Worm (Caenorhabditis elegans): Measurements from ENCODE around the gene ZK662.6.

DNA sequence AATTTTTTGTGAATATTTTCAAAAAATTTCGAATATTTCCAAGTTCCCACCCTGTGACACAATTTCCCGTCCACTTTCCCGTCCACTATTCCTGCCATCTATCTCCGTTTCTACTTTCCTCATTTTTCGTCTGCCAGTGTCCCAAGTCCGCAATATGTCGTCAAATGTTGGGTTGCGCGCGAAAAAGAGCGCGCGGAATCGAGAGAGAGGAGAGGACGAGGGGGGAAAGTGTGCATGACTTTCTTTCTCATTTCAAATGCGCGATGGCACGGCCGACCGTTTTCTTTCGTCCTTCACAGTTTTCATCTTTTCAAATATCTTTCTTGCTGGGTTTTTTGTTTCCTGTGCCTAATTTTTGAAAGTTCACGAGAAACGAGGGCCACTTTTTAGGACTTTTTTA is 6.6 kb downstream of the ZK662.6 start:
- TF ChIP-seq elt-1 (tag; optimal IDR thresholded peaks at IDR 0.05), result no peak
- TF ChIP-seq nhr-11 (tag; optimal IDR thresholded peaks at IDR 0.05), result no peak
- no peak for TF ChIP-seq ama-1 (optimal IDR thresholded peaks at IDR 0.05)
- TF ChIP-seq snpc-4 (tag; optimal IDR thresholded peaks at IDR 0.05), result peak; percentile 74
- no peak for TF ChIP-seq egl-5 (tag; optimal IDR thresholded peaks at IDR 0.05)
- TF ChIP-seq ceh-82 (tag; optimal IDR thresholded peaks at IDR 0.05), result no peak
- TF ChIP-seq pqm-1 (tag; optimal IDR thresholded peaks at IDR 0.05), result no peak
- TF ChIP-seq R02D3.7 (tag; optimal IDR thresholded peaks at IDR 0.05), result no peak
- no peak for TF ChIP-seq ceh-28 (tag; optimal IDR thresholded peaks at IDR 0.05)
- TF ChIP-seq unc-39 (tag; optimal IDR thresholded peaks at IDR 0.05), result no peak
- no peak for TF ChIP-seq elt-3 (tag; optimal IDR thresholded peaks at IDR 0.05)
